Fruit fly (Drosophila melanogaster) whole organism, wandering third instar larva: Measurements from ENCODE around the gene CG9759.

Experiments
- Abd-B ChIP-seq: fragments of >200 bp; optimal IDR thresholded peaks from 2 replicates; lab custom pipeline; 2017; ENCODE audit warnings: missing biosample characterization, missing genetic modification characterization
- CG32264 ChIP-seq: fragments of 200-800 bp; sonication (Bioruptor generic); optimal IDR thresholded peaks from 2 replicates; lab custom pipeline; 2016; ENCODE audit warnings: missing biosample characterization, missing genetic modification characterization
- CG9705 ChIP-seq: fragments of 200-800 bp; sonication (Bioruptor generic); optimal IDR thresholded peaks from 2 replicates; lab custom pipeline; 2018; ENCODE audit warnings: missing biosample characterization, mild to moderate bottlenecking, missing genetic modification characterization
- CrebA ChIP-seq: fragments of 200-800 bp; sonication (Bioruptor generic); optimal IDR thresholded peaks from 2 replicates; lab custom pipeline; 2016; ENCODE audit warnings: missing biosample characterization, mild to moderate bottlenecking, missing genetic modification characterization, borderline replicate concordance
- Dfd ChIP-seq: fragments of >200 bp; optimal IDR thresholded peaks from 2 replicates; lab custom pipeline; 2017; ENCODE audit warnings: missing biosample characterization, missing genetic modification characterization
- Dif ChIP-seq: fragments of 200-275, 200-300 bp; sonication (Bioruptor generic); optimal IDR thresholded peaks from 2 replicates; lab custom pipeline; 2018; ENCODE audit warnings: missing biosample characterization, missing genetic modification characterization; ENCODE audit not compliant: partially characterized antibody
- GATAd ChIP-seq: sonication (Bioruptor generic); optimal IDR thresholded peaks from 2 replicates; lab custom pipeline; 2016; ENCODE audit warnings: missing biosample characterization, missing genetic modification characterization
- HLH106 ChIP-seq: fragments of 200-800 bp; optimal IDR thresholded peaks from 3 replicates; lab custom pipeline; 2019; ENCODE audit warnings: missing biosample characterization, mild to moderate bottlenecking, missing genetic modification characterization, moderate library complexity
- Hnf4 ChIP-seq: fragments of 200-800 bp; sonication (Bioruptor generic); optimal IDR thresholded peaks from 2 replicates; lab custom pipeline; 2016; ENCODE audit warnings: missing biosample characterization, mild to moderate bottlenecking, missing genetic modification characterization
- Hr78 ChIP-seq: fragments of >200 bp; optimal IDR thresholded peaks from 2 replicates; lab custom pipeline; 2017; ENCODE audit warnings: missing biosample characterization, missing genetic modification characterization
- Hr83 ChIP-seq: fragments of 200-300 bp; sonication (Bioruptor generic); optimal IDR thresholded peaks from 2 replicates; lab custom pipeline; 2016; ENCODE audit warnings: missing biosample characterization, mild to moderate bottlenecking, missing genetic modification characterization, moderate library complexity; ENCODE audit not compliant: poor library complexity, severe bottlenecking
- Jra ChIP-seq: sonication (Bioruptor generic); optimal IDR thresholded peaks from 2 replicates; lab custom pipeline; 2016; ENCODE audit warnings: missing biosample characterization, missing genetic modification characterization
- Mio ChIP-seq: sonication (Bioruptor generic); optimal IDR thresholded peaks from 2 replicates; lab custom pipeline; 2016; ENCODE audit warnings: missing biosample characterization, missing genetic modification characterization
- Myc ChIP-seq: fragments of >200 bp; optimal IDR thresholded peaks from 2 replicates; lab custom pipeline; 2017
- N ChIP-seq: fragments of >200 bp; optimal IDR thresholded peaks from 2 replicates; lab custom pipeline; 2018; ENCODE audit warnings: missing biosample characterization, missing external identifiers, missing genetic modification characterization
- OdsH ChIP-seq: fragments of 200-800 bp; sonication (Bioruptor generic); optimal IDR thresholded peaks from 2 replicates; lab custom pipeline; 2016; ENCODE audit warnings: missing biosample characterization, mild to moderate bottlenecking, missing genetic modification characterization
- Rel ChIP-seq, 2 experiments: fragments of 200-800 bp; sonication (Bioruptor generic) in 1 of 2; optimal IDR thresholded peaks; 2 replicates in 1 of 2; 3 replicates in 1 of 2; lab custom pipeline; 2016 to 2019; ENCODE audit warnings: mild to moderate bottlenecking in 2 of 2, missing biosample characterization in 2 of 2, missing genetic modification characterization in 2 of 2, moderate library complexity in 1 of 2
- Sp1 ChIP-seq: fragments of 200-800 bp; sonication (Bioruptor generic); optimal IDR thresholded peaks from 3 replicates; lab custom pipeline; 2019; ENCODE audit warnings: missing biosample characterization, mild to moderate bottlenecking, missing genetic modification characterization, moderate library complexity
- Vsx2 ChIP-seq: fragments of 200-300, 225-300 bp; sonication (Bioruptor generic); optimal IDR thresholded peaks from 2 replicates; lab custom pipeline; 2018; ENCODE audit warnings: missing biosample characterization, missing genetic modification characterization; ENCODE audit not compliant: partially characterized antibody
- br ChIP-seq: fragments of 200-800 bp; sonication (Bioruptor generic); optimal IDR thresholded peaks from 2 replicates; lab custom pipeline; 2016; ENCODE audit warnings: missing biosample characterization, missing genetic modification characterization
- brk ChIP-seq: fragments of 200-800 bp; sonication (Bioruptor generic); optimal IDR thresholded peaks from 2 replicates; lab custom pipeline; 2016; ENCODE audit warnings: missing biosample characterization, mild to moderate bottlenecking, missing genetic modification characterization
- dl ChIP-seq, 2 experiments: fragments of 175-275, 200-275 bp in 1 of 2; fragments of 200-275 bp in 1 of 2; sonication (Bioruptor generic); optimal IDR thresholded peaks; lab custom pipeline; 2018; ENCODE audit warnings: mild to moderate bottlenecking in 2 of 2, missing biosample characterization in 2 of 2, missing genetic modification characterization in 2 of 2, moderate library complexity in 2 of 2; ENCODE audit not compliant: partially characterized antibody in 2 of 2, insufficient read depth in 1 of 2
- dmrt93B ChIP-seq: fragments of 200-800 bp; sonication (Bioruptor generic); optimal IDR thresholded peaks from 2 replicates; lab custom pipeline; 2018; ENCODE audit warnings: missing biosample characterization, mild to moderate bottlenecking, missing genetic modification characterization
- dsf ChIP-seq: sonication (Bioruptor generic); optimal IDR thresholded peaks from 2 replicates; lab custom pipeline; 2016; ENCODE audit warnings: missing biosample characterization, missing genetic modification characterization, borderline replicate concordance
- ey ChIP-seq: fragments of 200-800 bp; sonication (Bioruptor generic); optimal IDR thresholded peaks from 2 replicates; lab custom pipeline; 2016; ENCODE audit warnings: missing biosample characterization, missing genetic modification characterization
- foxo ChIP-seq, 2 experiments: fragments of 200-800 bp; sonication (Bioruptor generic); optimal IDR thresholded peaks; 2 replicates in 1 of 2; 3 replicates in 1 of 2; lab custom pipeline; 2016 to 2017; ENCODE audit warnings: missing biosample characterization in 2 of 2, missing genetic modification characterization in 2 of 2
- fru ChIP-seq: fragments of 200-800 bp; sonication (Bioruptor generic); optimal IDR thresholded peaks from 3 replicates; lab custom pipeline; 2016; ENCODE audit warnings: missing biosample characterization, mild to moderate bottlenecking, missing genetic modification characterization
- h ChIP-seq: fragments of 200-800 bp; sonication (Bioruptor generic); optimal IDR thresholded peaks from 3 replicates; lab custom pipeline; 2016; ENCODE audit warnings: missing biosample characterization, mild to moderate bottlenecking, missing genetic modification characterization
- jim ChIP-seq: fragments of 175-275, 200-325 bp; sonication (Bioruptor generic); optimal IDR thresholded peaks from 2 replicates; lab custom pipeline; 2016; ENCODE audit warnings: missing biosample characterization, mild to moderate bottlenecking, missing genetic modification characterization
- lola ChIP-seq: fragments of >200 bp; optimal IDR thresholded peaks from 2 replicates; lab custom pipeline; 2017; ENCODE audit warnings: missing biosample characterization, missing genetic modification characterization
- pan ChIP-seq: fragments of >200 bp; optimal IDR thresholded peaks from 2 replicates; lab custom pipeline; 2017
- psq ChIP-seq: fragments of 200-800 bp; sonication (Bioruptor generic); optimal IDR thresholded peaks from 3 replicates; lab custom pipeline; 2017; ENCODE audit warnings: missing biosample characterization, mild to moderate bottlenecking, missing genetic modification characterization, moderate library complexity
- rgr ChIP-seq: fragments of 200-800 bp; sonication (Bioruptor generic); optimal IDR thresholded peaks from 3 replicates; lab custom pipeline; 2016; ENCODE audit warnings: missing biosample characterization, mild to moderate bottlenecking, missing genetic modification characterization
- sage ChIP-seq: fragments of 200-800 bp; sonication (Bioruptor generic); optimal IDR thresholded peaks from 2 replicates; lab custom pipeline; 2016; ENCODE audit warnings: missing biosample characterization, mild to moderate bottlenecking, missing genetic modification characterization
- sv ChIP-seq: fragments of 200-800 bp; sonication (Bioruptor generic); optimal IDR thresholded peaks from 3 replicates; lab custom pipeline; 2016; ENCODE audit warnings: missing biosample characterization, missing genetic modification characterization
- tai ChIP-seq: sonication (Bioruptor generic); optimal IDR thresholded peaks from 2 replicates; lab custom pipeline; 2016; ENCODE audit warnings: missing biosample characterization, missing genetic modification characterization
- usp ChIP-seq: fragments of >200 bp; optimal IDR thresholded peaks from 2 replicates; lab custom pipeline; 2017; ENCODE audit warnings: missing biosample characterization, missing genetic modification characterization
- woc ChIP-seq: sonication (Bioruptor generic); optimal IDR thresholded peaks from 2 replicates; lab custom pipeline; 2016; ENCODE audit warnings: missing biosample characterization, mild to moderate bottlenecking, missing genetic modification characterization

CG9759 gene

dm6 chr3R:13646729-13647633 is 37.9 kb upstream of the CG9759 start, which contains the start of gene rin:
Gene rin, plus strand, starts transcription at chr3R:13647004.
- TF ChIP-seq Jra (GFP tag; lab: Kevin White, UChicago) (no peak), Mio (GFP tag; lab: Kevin White, UChicago) (no peak), Myc (lab: Kevin White, UChicago) (no peak), br (GFP tag; lab: Kevin White, UChicago) (no peak), jim (GFP tag; lab: Kevin White, UChicago) (no peak), OdsH (GFP tag; lab: Kevin White, UChicago) (no peak), sv (GFP tag; lab: Kevin White, UChicago) (no peak), h (GFP tag; lab: Kevin White, UChicago) (no peak), Sp1 (GFP tag; lab: Kevin White, UChicago) (peak; percentile 8), sage (GFP tag; lab: Kevin White, UChicago) (no peak), ey (no peak), dmrt93B (GFP tag; lab: Kevin White, UChicago) (no peak), Vsx2 (no peak), CG32264 (GFP tag; lab: Kevin White, UChicago) (no peak), CG9705 (GFP tag; lab: Kevin White, UChicago) (no peak), woc (GFP tag; lab: Kevin White, UChicago) (peak; percentile 28), Hr78 (no peak), dsf (GFP tag; lab: Kevin White, UChicago) (no peak), usp (GFP tag; lab: Kevin White, UChicago) (no peak), Rel (GFP tag; optimal IDR thresholded peaks at IDR 0.05; lab: Kevin White, UChicago) (no peak), Rel (tag; optimal IDR thresholded peaks at IDR 0.05; lab: Kevin White, UChicago) (peak; percentile 28), pan (no peak), psq (GFP tag; lab: Kevin White, UChicago) (peak; percentile 37), Abd-B (no peak), HLH106 (tag; lab: Kevin White, UChicago) (peak; percentile 2), brk (GFP tag; lab: Kevin White, UChicago) (no peak), Hnf4 (GFP tag; lab: Kevin White, UChicago) (peak; percentile 25), dl (GFP tag; optimal IDR thresholded peaks at IDR 0.05; lab: Kevin White, UChicago; ENCODE audit: insufficient read depth in 1 of 2, partially characterized antibody in 2 of 2) (no peak), Dfd (GFP tag; lab: Kevin White, UChicago) (peak; percentile 42), Dif (GFP tag; lab: Kevin White, UChicago) (no peak), foxo (GFP tag; optimal IDR thresholded peaks at IDR 0.05; lab: Kevin White, UChicago) (peak in 1 of 2 experiments; percentile 13), tai (GFP tag; lab: Kevin White, UChicago) (peak; percentile 27), N (GFP tag; lab: Kevin White, UChicago) (no peak), lola (GFP tag; lab: Kevin White, UChicago) (no peak), fru (no peak), rgr (GFP tag; lab: Kevin White, UChicago) (peak; percentile 34), Hr83 (GFP tag; lab: Kevin White, UChicago) (no peak), GATAd (GFP tag; lab: Kevin White, UChicago) (no peak), CrebA (no peak)
- TF ChIP-seq, all 38 proteins: peak for 10

DNA sequence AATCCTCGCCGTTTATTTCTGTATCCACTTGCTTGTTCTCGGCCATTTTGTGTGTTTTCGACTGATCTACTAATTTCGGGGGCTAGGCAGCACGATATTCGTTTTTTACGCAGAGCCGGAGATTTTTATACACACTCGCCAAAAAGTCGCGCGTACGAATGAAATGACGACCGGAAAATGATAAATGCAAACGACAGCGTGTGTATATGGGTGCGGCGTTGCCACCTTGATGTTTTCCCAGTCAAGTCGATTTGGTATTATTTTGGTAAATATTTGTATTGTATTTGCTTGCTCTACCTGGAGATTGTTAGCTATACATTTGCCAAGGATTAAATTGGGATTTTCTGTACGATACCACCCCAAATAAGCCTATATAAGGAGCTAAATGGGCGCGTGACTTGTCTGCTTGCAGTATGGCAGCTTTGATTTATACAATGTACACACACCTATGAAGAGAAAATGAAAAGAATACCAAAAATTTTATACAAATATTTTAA is 36.9 kb upstream of the CG9759 start, which contains the start of gene sqd:
sqd (minus strand) TSS at position 431 of the 497 bp plus-strand sequence.
- peak; percentile 69 for TF ChIP-seq h (GFP tag; lab: Kevin White, UChicago)
- TF ChIP-seq tai (GFP tag; lab: Kevin White, UChicago), result no peak
- TF ChIP-seq psq (GFP tag; lab: Kevin White, UChicago), result no peak
- peak; percentile 63 for TF ChIP-seq rgr (GFP tag; lab: Kevin White, UChicago)
- peak; percentile 3 for TF ChIP-seq brk (GFP tag; lab: Kevin White, UChicago)
- TF ChIP-seq woc (GFP tag; lab: Kevin White, UChicago), result peak; percentile 18
- no peak for TF ChIP-seq CrebA
- TF ChIP-seq OdsH (GFP tag; lab: Kevin White, UChicago), result peak; percentile 47
- peak; percentile 22 for TF ChIP-seq CG32264 (GFP tag; lab: Kevin White, UChicago)
- peak; percentile 41 for TF ChIP-seq HLH106 (tag; lab: Kevin White, UChicago)
- peak; percentile 54 for TF ChIP-seq dmrt93B (GFP tag; lab: Kevin White, UChicago)
- TF ChIP-seq ey, result peak; percentile 47
- peak; percentile 52 for TF ChIP-seq Hnf4 (GFP tag; lab: Kevin White, UChicago)
- TF ChIP-seq foxo (GFP tag; optimal IDR thresholded peaks at IDR 0.05; lab: Kevin White, UChicago), result peak; percentile 27 to 56
- peak; percentile 71 for TF ChIP-seq Sp1 (GFP tag; lab: Kevin White, UChicago)
- TF ChIP-seq Hr78, result no peak
- TF ChIP-seq br (GFP tag; lab: Kevin White, UChicago), result peak; percentile 50
- no peak for TF ChIP-seq Jra (GFP tag; lab: Kevin White, UChicago)
- TF ChIP-seq fru, result peak; percentile 52
- peak; percentile 1 for TF ChIP-seq sage (GFP tag; lab: Kevin White, UChicago)
- TF ChIP-seq dl (GFP tag; optimal IDR thresholded peaks at IDR 0.05; lab: Kevin White, UChicago; ENCODE audit: insufficient read depth in 1 of 2, partially characterized antibody in 2 of 2), result no peak
- no peak for TF ChIP-seq Vsx2
- TF ChIP-seq Myc (lab: Kevin White, UChicago), result peak; percentile 23
- TF ChIP-seq GATAd (GFP tag; lab: Kevin White, UChicago), result no peak
- TF ChIP-seq sv (GFP tag; lab: Kevin White, UChicago), result no peak
- TF ChIP-seq jim (GFP tag; lab: Kevin White, UChicago), result peak; percentile 26
- peak; percentile 42 for TF ChIP-seq CG9705 (GFP tag; lab: Kevin White, UChicago)
- TF ChIP-seq, all 38 proteins: peak for 18
